Comparison of ENCODE assay signal across 2 fruit fly cellular contexts in genomic region chr3L:9251678-9252077, dm6.
A peak's percentile ranks its signal among the peaks of the same experiment; 100 is the strongest.
TF ChIP-seq lines count a peak whose summit lies in the region.

GluRIB (plus strand) TSS chr3L:9251978.

- no peak for TF ChIP-seq CTCF in whole organism, embryonic (GFP tag; optimal IDR thresholded peaks at IDR 0.05; lab: Kevin White, UChicago)

TF ChIP-seq in whole organism, embryonic, 481 proteins besides CTCF, POLR2A, EP300 and RAD21:
- TF ChIP-seq CG8765 (GFP tag; IDR thresholded peaks at IDR 0.05; lab: Robert Waterston, UW) (peak; percentile 43; the same call in 1 of the 2 replicates), kay (GFP tag; optimal IDR thresholded peaks at IDR 0.05; lab: Kevin White, UChicago) (no peak), chinmo (GFP tag; IDR thresholded peaks at IDR 0.05; lab: Robert Waterston, UW; ENCODE audit: partially characterized antibody) (0 out of 4 replicates have a peak, but pooled peaks have one; percentile 17), Trl (optimal IDR thresholded peaks at IDR 0.05; lab: Kevin White, UChicago) (peak; percentile 40 to 61), Trl (GFP tag; optimal IDR thresholded peaks at IDR 0.05; lab: Kevin White, UChicago) (no peak), Deaf1 (tag; optimal IDR thresholded peaks at IDR 0.05; lab: Kevin White, UChicago) (peak; percentile 79), Jarid2 (GFP tag; optimal IDR thresholded peaks at IDR 0.05; lab: Kevin White, UChicago) (peak; percentile 27)
TF ChIP-seq in whole organism, embryonic: peak in this region for 5.

TF ChIP-seq in whole organism, pupa, 21 proteins besides CTCF, POLR2A, EP300 and RAD21:
- TF ChIP-seq EcR (GFP tag; optimal IDR thresholded peaks at IDR 0.05; lab: Kevin White, UChicago) = no peak
- TF ChIP-seq fd96Ca (GFP tag; IDR thresholded peaks at IDR 0.05; lab: Robert Waterston, UW) = 0 out of 3 replicates have a peak, but pooled peaks have one; percentile 29
- no peak for TF ChIP-seq Snoo (tag; optimal IDR thresholded peaks at IDR 0.05; lab: Kevin White, UChicago)
